Worm (Caenorhabditis elegans): ENCODE data around the gene K07E3.9.

Gene K07E3.9

DNA sequence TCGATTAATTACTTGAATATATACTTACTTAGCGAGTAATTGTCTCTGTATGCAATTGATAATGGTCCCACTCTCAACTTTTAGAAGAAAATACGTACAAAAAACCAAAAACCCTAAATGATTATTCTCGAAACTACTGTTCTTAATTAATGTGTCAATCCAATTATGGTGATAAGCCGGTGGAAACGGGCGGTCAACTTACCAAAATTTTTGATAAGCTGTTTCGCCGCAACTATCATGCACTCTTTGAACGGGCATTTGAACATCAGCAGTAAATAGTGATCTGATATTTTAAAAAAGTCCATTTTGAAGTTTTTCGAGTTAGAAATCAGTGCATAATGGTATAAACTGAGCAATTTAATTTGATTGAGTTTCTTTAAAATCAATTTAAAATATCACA lies 29.6 kb upstream of the K07E3.9 start:
- no peak for TF ChIP-seq syd-9 (tag; optimal IDR thresholded peaks at IDR 0.05)
- no peak for TF ChIP-seq ceh-48 (tag; optimal IDR thresholded peaks at IDR 0.05)
- no peak for TF ChIP-seq nhr-11 (tag; optimal IDR thresholded peaks at IDR 0.05)
- TF ChIP-seq nfya-1 (tag; optimal IDR thresholded peaks at IDR 0.05), result no peak
- TF ChIP-seq ama-1 (optimal IDR thresholded peaks at IDR 0.05), result no peak
- TF ChIP-seq fkh-6 (tag; optimal IDR thresholded peaks at IDR 0.05), result no peak
- no peak for TF ChIP-seq ztf-16 (tag; optimal IDR thresholded peaks at IDR 0.05)
- no peak for TF ChIP-seq lin-11 (tag; optimal IDR thresholded peaks at IDR 0.05)
- no peak for TF ChIP-seq pax-1 (tag; optimal IDR thresholded peaks at IDR 0.05)
- TF ChIP-seq ceh-24 (tag; optimal IDR thresholded peaks at IDR 0.05), result no peak
- TF ChIP-seq ceh-6 (GFP tag; optimal IDR thresholded peaks at IDR 0.05), result no peak
- TF ChIP-seq tbx-7 (tag; optimal IDR thresholded peaks at IDR 0.05), result no peak
- TF ChIP-seq madf-2 (tag; optimal IDR thresholded peaks at IDR 0.05), result no peak
- TF ChIP-seq sdc-2 (tag; optimal IDR thresholded peaks at IDR 0.05), result no peak
- TF ChIP-seq pat-9 (tag; optimal IDR thresholded peaks at IDR 0.05), result no peak
- TF ChIP-seq ceh-22 (tag; optimal IDR thresholded peaks at IDR 0.05), result no peak

- TF ChIP-seq fax-1 (tag; optimal IDR thresholded peaks at IDR 0.05) (no peak), sdc-2 (tag; optimal IDR thresholded peaks at IDR 0.05) (no peak), pqm-1 (tag; optimal IDR thresholded peaks at IDR 0.05) (no peak), pha-2 (tag; optimal IDR thresholded peaks at IDR 0.05) (no peak), hlh-13 (GFP tag; optimal IDR thresholded peaks at IDR 0.05) (no peak), ceh-14 (tag; optimal IDR thresholded peaks at IDR 0.05) (no peak)
Observed at ce11 chrX:8078899-8079298, 29.1 kb upstream of the K07E3.9 start.

DNA sequence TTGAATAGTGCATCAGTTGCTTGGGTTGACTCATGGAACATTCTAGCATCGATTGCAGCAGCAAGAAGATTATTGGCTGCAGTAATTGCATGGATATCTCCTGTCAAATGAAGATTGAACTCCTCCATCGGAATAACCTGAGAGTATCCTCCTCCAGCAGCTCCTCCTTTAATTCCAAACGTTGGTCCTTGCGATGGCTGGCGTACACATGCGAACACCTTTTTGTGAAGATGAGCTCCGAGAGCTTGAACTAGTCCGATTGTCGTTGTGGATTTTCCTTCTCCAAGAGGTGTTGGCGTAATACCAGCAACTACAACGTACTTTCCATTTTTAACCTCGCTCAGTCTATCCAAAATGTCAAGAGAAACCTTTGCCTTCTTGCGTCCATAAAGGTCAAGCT lies 25.3 kb upstream of the K07E3.9 start:
- TF ChIP-seq dve-1 (tag; optimal IDR thresholded peaks at IDR 0.05) (no peak), nhr-11 (tag; optimal IDR thresholded peaks at IDR 0.05) (no peak), che-1 (tag; optimal IDR thresholded peaks at IDR 0.05) (no peak), fkh-6 (tag; optimal IDR thresholded peaks at IDR 0.05) (no peak), ceh-6 (GFP tag; optimal IDR thresholded peaks at IDR 0.05) (no peak), T23F11.4 (GFP tag; optimal IDR thresholded peaks at IDR 0.05) (no peak), tbx-7 (tag; optimal IDR thresholded peaks at IDR 0.05) (no peak), ahr-1 (tag; optimal IDR thresholded peaks at IDR 0.05) (no peak), odd-2 (tag; optimal IDR thresholded peaks at IDR 0.05) (no peak), hlh-30 (tag; optimal IDR thresholded peaks at IDR 0.05; ENCODE audit: insufficient read depth) (no peak), ceh-45 (GFP tag; IDR thresholded peaks at IDR 0.05) (no peak), pqm-1 (tag; optimal IDR thresholded peaks at IDR 0.05) (no peak), C08G9.2 (tag; optimal IDR thresholded peaks at IDR 0.05) (no peak), lin-11 (tag; optimal IDR thresholded peaks at IDR 0.05) (no peak)

ce11 chrX:8083330-8083729 lies 24.7 kb upstream of the K07E3.9 start:
- TF ChIP-seq K09A11.1 (tag; optimal IDR thresholded peaks at IDR 0.05; ENCODE audit: insufficient read depth) (no peak), Y22D7AL.16 (tag; optimal IDR thresholded peaks at IDR 0.05) (no peak), pag-3 (tag; optimal IDR thresholded peaks at IDR 0.05; ENCODE audit: borderline replicate concordance) (no peak), dve-1 (tag; optimal IDR thresholded peaks at IDR 0.05) (no peak), hlh-6 (tag; optimal IDR thresholded peaks at IDR 0.05) (no peak), ceh-2 (tag; optimal IDR thresholded peaks at IDR 0.05) (no peak), ceh-22 (tag; optimal IDR thresholded peaks at IDR 0.05) (no peak)

ce11 chrX:8083919-8084318 lies 24.1 kb upstream of the K07E3.9 start, which contains the start of gene K07E3.4:
Gene K07E3.4 (minus strand): TSS chrX:8084018.
- TF ChIP-seq elt-2 (tag; optimal IDR thresholded peaks at IDR 0.05), result peak; percentile 22
- TF ChIP-seq hlh-30 (tag; optimal IDR thresholded peaks at IDR 0.05; ENCODE audit: insufficient read depth), result peak; percentile 13
- no peak for TF ChIP-seq pros-1 (tag; optimal IDR thresholded peaks at IDR 0.05)

Measured in whole organism, late embryonic.